Fruit fly (Drosophila melanogaster) whole organism, larva: ENCODE measurements around the gene CG13449.

ENCODE experiments used
- noc ChIP-seq: fragments of 200-800 bp; sonication (Bioruptor generic); optimal IDR thresholded peaks from 3 replicates; lab custom pipeline; 2019; ENCODE audit warnings: missing biosample characterization, mild to moderate bottlenecking, missing genetic modification characterization, moderate library complexity

The CG13449 gene

DNA sequence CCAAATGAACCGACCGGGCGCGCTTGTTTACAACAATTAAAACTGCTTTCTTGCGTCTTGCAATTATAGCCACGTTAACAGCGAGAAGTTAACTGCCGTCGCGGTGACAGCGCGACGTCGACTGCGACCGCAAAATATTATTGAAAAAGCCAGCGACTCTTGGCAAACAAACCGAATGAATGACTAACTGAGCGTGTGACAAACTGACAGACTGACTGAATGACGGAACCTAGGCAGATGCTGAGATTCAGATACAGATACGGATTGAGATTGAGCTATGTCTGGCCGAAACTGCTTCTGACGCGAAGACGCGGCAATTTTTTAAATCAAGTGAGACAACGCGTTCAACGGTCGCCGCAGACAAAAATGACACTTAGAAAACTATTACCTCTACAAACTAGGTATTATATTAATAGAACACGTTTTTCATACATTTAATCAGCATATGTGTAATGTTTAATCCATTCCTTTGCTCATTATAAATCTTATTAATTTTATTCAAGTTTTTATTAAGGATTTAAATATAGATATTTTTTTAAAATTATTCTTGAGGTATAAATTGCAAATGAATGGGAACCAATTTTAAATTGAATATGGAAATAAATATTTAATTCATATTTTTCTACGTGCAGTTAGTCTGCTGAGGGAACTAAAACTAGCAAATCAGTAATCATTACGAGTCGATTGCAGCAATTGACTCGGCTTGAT lies 21.9 kb upstream of the CG13449 start:
- peak; percentile 13 for TF ChIP-seq noc (tag; lab: Kevin White, UChicago)

DNA sequence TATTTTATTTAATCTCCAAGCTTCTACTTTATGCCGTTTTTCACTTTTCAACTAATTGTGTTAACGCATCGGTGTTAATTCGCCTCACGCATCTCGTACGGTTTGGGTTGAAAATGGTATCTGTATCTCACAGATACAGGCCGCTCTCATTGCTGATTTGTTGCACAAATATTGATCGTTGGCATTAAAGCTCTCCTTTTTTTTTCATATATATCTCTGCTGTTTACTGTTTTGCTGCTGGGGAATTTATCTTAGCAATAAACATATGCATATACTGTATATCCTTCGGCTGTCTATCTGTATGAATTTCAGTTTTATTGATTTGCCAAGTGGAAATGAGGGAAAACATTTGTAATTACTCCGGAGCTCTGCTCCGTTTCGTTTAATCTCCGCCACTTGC lies 20.0 kb upstream of the CG13449 start:
- no peak for TF ChIP-seq noc (tag; lab: Kevin White, UChicago)

DNA sequence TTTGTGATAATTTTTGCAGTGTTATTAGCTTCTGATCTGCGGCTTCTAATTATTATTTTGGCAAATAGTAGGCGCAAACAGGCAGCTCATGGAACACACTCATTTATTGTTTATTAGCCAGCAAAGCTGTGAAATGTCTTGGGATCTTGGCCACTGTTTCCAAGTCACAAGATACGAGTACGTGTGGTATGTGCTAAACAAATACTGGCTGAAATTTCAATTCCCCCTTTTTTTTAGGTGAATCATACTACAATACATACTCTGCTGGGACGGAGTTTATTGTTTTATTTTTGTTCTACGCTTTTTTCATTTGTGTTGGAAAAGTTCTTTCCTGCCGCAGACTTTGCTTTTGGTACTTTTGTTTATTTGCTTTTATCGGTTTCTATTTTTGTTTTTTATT lies 18.4 kb upstream of the CG13449 start:
- TF ChIP-seq noc (tag; lab: Kevin White, UChicago): no peak

DNA sequence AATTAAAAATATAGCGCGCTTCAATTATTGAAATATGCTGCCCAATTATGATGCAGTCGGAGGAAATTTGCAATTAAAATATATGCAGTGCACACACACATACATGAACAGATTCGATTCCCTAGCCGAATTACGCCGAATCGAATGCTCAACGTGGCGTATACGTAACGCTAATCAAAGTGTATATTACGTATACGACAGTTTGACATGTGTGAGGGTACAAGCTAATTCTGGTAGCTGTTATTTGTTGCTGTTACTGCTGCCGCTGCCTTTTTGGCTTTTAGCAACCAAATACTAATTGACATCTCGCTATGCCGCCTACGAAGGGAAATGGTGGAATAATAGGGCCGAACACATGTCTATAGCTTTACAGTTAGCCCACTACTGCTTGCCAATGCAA lies 14.7 kb upstream of the CG13449 start:
- no peak for TF ChIP-seq noc (tag; lab: Kevin White, UChicago)

DNA sequence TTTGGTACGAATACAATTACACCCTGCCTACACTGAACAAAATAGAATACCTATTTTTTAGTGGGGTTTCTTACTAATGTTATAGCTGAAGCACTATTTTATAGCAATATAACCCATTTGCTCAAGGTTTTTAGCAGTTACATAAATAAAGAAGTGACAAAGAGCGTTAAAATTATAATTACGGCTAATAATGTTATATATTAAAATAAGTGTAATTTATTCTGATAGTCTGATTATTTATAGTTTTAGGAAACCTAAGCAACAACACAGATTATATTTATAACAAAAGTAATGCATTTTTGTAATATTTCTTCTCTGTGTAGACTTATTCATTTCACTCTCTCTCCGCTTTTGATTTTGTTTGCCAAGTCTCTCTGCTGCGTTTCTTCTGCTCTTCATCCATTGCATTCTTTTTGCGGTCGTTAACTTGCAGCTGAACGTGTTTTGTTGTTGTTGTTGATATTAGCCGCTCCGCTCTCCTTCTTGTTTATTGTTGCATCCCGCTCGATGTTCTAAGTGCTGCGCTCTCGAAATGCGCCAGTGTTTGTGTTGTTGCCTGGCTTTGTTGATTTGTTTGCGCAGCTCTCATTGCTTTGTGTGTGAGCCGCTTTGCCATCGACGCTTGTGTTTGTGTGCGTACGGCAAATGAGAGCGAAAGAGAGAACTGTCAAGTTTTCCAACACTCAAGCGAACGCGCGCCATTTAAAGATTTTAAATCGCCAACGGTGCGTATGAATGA lies 13.2 kb upstream of the CG13449 start:
- TF ChIP-seq noc (tag; lab: Kevin White, UChicago): peak; percentile 93

DNA sequence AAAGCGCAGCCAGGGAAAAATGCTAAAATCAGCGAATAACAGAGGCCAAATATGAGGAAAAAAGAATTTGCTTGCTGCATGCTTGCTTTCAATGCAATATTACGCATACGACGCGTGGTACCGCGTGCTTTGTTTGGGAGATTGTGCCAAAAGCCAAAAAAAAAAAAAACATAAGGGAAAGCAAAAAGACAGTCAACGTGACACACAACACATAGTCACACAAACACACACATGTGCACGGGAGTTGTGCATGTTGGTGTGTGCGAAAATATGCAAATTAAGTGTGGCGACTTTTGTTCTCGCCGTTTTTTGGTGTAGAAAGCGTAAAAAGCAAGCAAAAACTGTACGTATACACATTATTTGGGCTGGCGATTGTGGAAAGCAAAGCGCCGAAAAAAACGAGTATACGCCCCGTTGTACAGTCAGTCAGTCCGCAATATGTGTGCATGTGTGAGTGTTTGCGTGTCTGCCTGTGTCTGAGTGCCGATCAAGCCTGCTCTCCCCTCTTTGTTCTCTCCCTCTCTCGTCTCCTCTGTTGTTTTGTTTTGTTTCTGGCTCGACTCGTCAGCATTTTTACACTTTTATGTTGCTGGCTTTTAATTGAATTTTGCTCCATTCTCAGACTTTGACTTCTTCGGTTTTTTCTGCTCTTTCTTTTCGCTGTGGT lies 12.4 kb upstream of the CG13449 start:
- no peak for TF ChIP-seq noc (tag; lab: Kevin White, UChicago)

DNA sequence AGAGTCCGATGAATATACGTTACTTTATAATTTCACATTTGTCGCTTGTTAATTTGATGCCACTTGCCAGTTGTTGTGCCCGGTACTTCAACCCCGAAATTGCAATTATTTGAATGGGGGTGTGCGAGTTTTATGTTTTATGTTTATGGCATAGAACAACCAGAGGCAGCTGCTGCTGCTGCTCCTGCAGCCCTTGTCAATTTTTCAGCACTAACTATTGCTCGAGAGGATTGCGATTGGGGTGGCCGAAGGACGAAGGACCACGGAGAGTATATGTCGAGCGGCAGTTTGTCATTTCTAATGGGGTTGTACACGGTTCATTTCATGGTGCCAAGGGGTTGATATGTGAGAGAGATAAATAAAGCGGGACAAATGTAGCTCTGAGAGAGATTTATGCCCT lies 11.5 kb upstream of the CG13449 start:
- TF ChIP-seq noc (tag; lab: Kevin White, UChicago): no peak

DNA sequence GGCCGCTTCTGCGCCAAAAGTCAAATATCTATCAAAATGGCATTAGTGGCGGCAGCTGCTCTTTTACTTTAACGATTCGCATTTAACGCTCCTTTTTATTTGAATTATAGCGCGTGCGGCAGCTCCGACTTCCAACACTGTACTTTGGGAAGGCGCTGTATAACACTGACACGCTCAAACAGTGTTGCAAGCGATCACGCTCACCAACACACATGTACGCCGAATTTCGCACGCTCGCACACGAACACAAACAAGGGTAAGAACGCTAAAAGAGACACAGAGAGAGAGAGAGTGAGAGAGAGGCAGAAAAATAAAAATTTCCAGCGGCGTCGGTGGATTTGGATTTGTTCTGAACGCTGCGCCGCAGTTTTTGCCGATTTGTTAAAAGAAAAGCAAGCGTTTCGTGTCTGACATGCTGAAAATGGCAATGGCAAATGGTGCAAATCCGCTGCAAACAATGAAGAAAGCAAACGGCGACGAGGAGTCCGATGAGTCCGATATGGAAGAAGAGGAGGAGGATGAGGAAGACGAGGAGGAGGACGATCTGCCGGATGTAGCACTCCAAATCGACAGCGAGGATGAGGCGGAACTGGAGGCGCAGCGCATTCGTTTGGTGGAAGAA lies 7.1 kb upstream of the CG13449 start, which contains the start of gene Phs:
Gene Phs, plus strand, starts transcription at position 276 of the 622 bp plus-strand sequence.
- TF ChIP-seq noc (tag; lab: Kevin White, UChicago): peak; percentile 60

DNA sequence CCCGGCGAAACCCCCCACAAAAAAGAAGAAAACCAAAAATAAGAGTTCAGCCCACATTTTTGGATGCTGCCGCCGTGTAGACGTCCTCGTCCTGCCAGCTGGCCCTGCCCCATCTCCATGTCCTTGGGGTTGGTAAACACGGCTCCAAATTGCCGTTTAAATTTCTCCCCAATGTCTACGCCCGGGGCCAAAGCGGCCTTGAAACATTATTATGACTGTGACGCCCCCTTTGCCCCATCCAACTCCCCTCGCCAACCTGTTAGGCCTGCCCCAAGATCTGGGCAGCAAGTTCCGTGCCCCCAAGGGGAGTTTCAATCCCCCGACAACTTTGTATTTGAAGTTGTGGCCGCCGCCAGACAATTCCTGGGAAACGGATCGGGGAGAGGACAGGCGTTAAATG lies 4.3 kb upstream of the CG13449 start:
- no peak for TF ChIP-seq noc (tag; lab: Kevin White, UChicago)

DNA sequence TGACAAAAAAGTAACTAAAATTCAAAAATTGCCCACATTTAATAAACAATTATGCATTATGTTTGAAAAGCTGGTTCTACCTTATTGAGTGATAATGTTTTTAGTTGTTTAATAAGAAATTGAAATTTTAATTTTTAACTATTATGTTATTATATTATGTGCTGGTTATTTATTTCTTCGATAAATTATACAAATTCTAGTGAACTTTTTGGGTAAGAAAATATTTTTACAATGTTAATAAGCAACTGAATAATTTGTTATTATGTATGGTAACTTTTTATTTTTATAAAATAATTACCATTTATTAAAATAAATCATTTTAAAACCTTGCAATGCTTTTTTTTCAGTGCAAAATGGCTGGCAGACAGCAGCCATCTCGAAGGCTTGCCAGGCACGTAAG lies 3.9 kb upstream of the CG13449 start:
- TF ChIP-seq noc (tag; lab: Kevin White, UChicago): no peak

DNA sequence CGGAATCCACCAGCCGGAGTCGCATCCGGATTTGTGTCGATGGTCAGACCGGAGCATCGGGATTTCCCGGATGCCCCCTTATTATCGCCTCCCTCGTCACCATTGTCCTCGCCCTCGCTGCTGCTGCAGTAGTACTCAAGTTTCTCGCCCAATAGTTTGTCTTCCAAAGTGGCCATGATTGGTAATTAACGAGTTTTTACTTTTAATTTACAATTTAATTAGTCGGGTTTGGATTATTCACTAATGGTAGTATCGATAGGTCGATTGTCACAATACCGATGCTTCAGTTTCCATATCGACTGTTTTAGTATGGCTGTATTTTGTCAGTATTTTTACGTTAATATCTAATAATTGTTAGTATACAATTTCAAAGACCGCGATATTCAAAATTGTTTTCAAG lies 2.5 kb downstream of the CG13449 start, which contains the start of gene CG7650:
Gene CG7650, minus strand, starts transcription at position 278 of the 400 bp plus-strand sequence.
- no peak for TF ChIP-seq noc (tag; lab: Kevin White, UChicago)

DNA sequence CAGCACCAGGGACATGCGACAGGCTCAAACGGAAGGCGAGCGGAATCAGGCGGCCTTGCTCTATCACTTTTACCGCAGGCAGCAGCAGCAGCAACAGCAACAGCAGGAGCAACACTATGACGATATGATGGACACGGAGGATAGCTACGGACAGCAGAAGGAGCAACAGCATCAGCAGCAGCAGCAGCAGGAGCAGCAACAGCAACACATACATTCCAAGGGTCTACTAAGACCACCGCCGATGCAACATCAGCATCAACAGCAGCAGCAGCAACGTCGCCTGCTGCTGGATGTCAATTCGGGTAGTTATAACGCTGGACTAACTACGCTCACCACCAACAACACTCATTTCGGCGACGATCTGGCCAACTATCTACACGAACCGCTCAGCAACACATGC lies 7.6 kb downstream of the CG13449 start:
- TF ChIP-seq noc (tag; lab: Kevin White, UChicago): no peak

DNA sequence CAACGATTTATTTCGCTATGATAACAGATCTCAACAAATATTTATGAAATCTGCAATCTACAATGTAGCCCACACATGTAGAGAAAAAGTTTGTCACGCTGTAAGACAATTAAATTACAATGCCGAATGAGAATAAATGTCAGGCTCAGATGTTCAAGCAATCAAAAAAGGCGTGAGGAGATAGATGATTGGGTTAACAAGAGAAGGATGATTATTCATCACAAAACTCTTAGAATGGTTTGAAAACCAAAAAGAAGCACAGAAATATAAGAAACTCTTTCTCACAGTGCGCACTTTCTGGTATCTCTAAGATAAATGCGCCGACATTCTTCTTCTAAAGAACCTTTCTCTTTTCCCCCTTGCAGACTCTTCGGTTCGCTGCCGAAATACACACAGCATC lies 12.6 kb downstream of the CG13449 start:
- TF ChIP-seq noc (tag; lab: Kevin White, UChicago): no peak

DNA sequence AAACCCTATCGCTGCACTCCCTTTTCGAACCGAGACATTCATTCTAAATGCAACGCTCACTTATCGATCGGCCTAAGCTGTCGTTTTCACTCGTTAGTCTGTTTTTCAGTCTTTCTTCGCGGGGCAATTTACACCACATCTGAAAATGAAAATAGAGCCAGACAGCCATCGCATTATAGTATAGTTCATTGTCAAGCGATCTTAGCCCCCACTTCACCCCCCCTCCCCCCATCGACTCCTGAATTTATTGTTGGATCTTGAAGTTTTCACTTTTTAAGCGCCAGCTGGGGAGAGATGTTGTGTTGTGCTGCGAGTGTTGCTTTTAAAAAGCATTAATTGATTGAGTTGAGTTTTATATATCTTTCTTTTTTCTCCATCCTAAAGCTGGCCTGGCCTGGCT lies 13.4 kb downstream of the CG13449 start:
- no peak for TF ChIP-seq noc (tag; lab: Kevin White, UChicago)

DNA sequence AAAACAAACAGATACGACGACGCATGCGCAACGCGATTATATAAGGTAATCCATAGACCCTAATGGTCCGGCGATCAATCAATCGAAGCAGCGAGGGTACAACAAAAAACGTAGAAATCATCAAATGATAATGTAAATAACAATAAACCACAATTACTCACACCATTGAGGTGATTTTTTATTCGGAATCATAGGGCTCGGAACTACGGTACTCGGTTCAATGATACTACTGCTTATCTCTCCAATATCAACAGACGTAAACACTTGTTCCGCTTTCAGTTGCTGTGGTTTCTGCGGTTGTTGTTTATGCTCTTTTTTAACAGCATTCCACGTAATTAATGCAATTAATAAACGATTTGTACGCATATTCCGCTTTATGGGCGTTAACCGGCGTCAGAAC lies 14.7 kb downstream of the CG13449 start:
- TF ChIP-seq noc (tag; lab: Kevin White, UChicago): peak; percentile 22
